Worm (Caenorhabditis elegans) whole organism, L1 larva: ENCODE data around the gene ZC262.4.

Source experiments
- aha-1 ChIP-seq: fragments of 150-350 bp; optimal IDR thresholded peaks from 2 replicates; lab custom pipeline; 2014; ENCODE audit warnings: missing biosample characterization, missing genetic modification characterization
- alr-1 ChIP-seq: fragments of 200-800 bp; sonication (Bioruptor generic); optimal IDR thresholded peaks from 2 replicates; lab custom pipeline; 2018; ENCODE audit warnings: borderline replicate concordance, mild to moderate bottlenecking, missing genetic modification characterization, missing compliant biosample characterization
- ceh-82 ChIP-seq, 3 experiments: fragments of 150-350 bp in 1 of 3; sonication (generic microtip) in 2 of 3; optimal IDR thresholded peaks; 2 replicates each; lab custom pipeline; 2014 to 2017; ENCODE audit warnings: missing biosample characterization in 3 of 3, missing genetic modification characterization in 3 of 3
- efl-1 ChIP-seq, 4 experiments: fragments of 150-350 bp; optimal IDR thresholded peaks in 3 of 4; peaks in 1 of 4; 1 replicate in 1 of 4; 2 replicates in 3 of 4; lab custom pipeline; 2014; ENCODE audit warnings: missing biosample characterization in 2 of 4, missing genetic modification characterization in 2 of 4, missing genetic modification reagents in 2 of 4
- fkh-10 ChIP-seq: sonication (generic microtip); optimal IDR thresholded peaks from 2 replicates; lab custom pipeline; 2017; ENCODE audit warnings: missing biosample characterization, missing genetic modification reagents, missing genetic modification characterization
- fkh-8 ChIP-seq: sonication (generic microtip); optimal IDR thresholded peaks from 2 replicates; lab custom pipeline; 2016; ENCODE audit warnings: mild to moderate bottlenecking, missing genetic modification characterization, missing compliant biosample characterization
- grh-1 ChIP-seq: fragments of 200-800 bp; sonication (Bioruptor generic); IDR thresholded peaks from 2 replicates; pipeline ENCODE4 v1.3.6; 2022; ENCODE audit warnings: missing genetic modification reagents, missing genetic modification characterization, missing compliant biosample characterization
- lin-13 ChIP-seq: fragments of 150-350 bp; optimal IDR thresholded peaks from 2 replicates; lab custom pipeline; 2014; ENCODE audit warnings: missing biosample characterization, missing genetic modification reagents, missing genetic modification characterization
- lin-39 ChIP-seq: fragments of 150-350 bp; optimal IDR thresholded peaks from 2 replicates; lab custom pipeline; 2014; ENCODE audit warnings: missing biosample characterization, missing genetic modification reagents, missing genetic modification characterization
- mdl-1 ChIP-seq, 2 experiments: fragments of 150-350 bp; optimal IDR thresholded peaks; 2 replicates each; lab custom pipeline; 2014 to 2017; ENCODE audit warnings: missing biosample characterization in 2 of 2, missing genetic modification characterization in 2 of 2, inconsistent platforms in 1 of 2
- nhr-11 ChIP-seq: fragments of 150-350 bp; optimal IDR thresholded peaks from 2 replicates; lab custom pipeline; 2014; ENCODE audit warnings: missing biosample characterization, missing genetic modification characterization
- nhr-84 ChIP-seq: sonication (generic microtip); optimal IDR thresholded peaks from 2 replicates; lab custom pipeline; 2017; ENCODE audit warnings: missing biosample characterization, missing genetic modification characterization
- snpc-4 ChIP-seq: fragments of 150-350 bp; optimal IDR thresholded peaks from 2 replicates; lab custom pipeline; 2014; ENCODE audit warnings: missing biosample characterization, missing genetic modification characterization
- unc-98 ChIP-seq: fragments of 200-800 bp; sonication (Bioruptor generic); IDR thresholded peaks from 2 replicates; pipeline ENCODE4 v1.3.6; 2022; ENCODE audit warnings: missing genetic modification characterization, missing compliant biosample characterization

DNA sequence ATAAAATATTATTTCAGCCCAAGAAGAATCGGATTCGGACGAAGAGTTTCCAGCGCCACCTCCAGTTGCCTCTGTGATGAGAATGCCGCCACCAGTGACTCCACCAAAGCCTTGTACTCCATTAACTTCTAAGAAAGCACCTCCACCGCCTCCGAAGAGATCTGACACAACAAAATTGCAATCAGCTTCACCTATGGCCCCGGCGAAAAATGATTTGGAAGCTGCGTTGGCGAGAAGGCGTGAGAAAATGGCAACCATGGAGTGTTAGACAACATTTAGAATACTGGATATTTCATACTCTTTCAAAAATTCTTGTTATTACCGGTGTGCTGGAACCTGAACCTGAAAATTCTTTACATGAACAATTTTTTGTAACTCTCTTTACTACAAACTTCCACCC is 29.0 kb downstream of the ZC262.4 start:
- TF ChIP-seq lin-39 (tag; lab: Kevin White, UChicago) (no peak), snpc-4 (no peak), alr-1 (tag; lab: Kevin White, UChicago) (no peak), aha-1 (no peak), fkh-8 (tag; lab: Kevin White, UChicago) (no peak), nhr-84 (tag; lab: Kevin White, UChicago) (no peak), grh-1 (GFP tag; lab: Robert Waterston, UW) (no peak), efl-1 (optimal IDR thresholded peaks at IDR 0.05; lab: Kevin White, UChicago) (no peak), efl-1 (GFP tag; optimal IDR thresholded peaks at IDR 0.05 in 1 of 2; lab: Kevin White, UChicago) (no peak), lin-13 (GFP tag; lab: Kevin White, UChicago) (no peak), fkh-10 (GFP tag; lab: Kevin White, UChicago) (no peak), unc-98 (GFP tag; lab: Robert Waterston, UW) (no peak), ceh-82 (tag; optimal IDR thresholded peaks at IDR 0.05; lab: Kevin White, UChicago) (no peak), nhr-11 (tag; lab: Kevin White, UChicago) (no peak), mdl-1 (tag; optimal IDR thresholded peaks at IDR 0.05; lab: Kevin White, UChicago) (no peak)
